Worm (Caenorhabditis elegans): ENCODE data around the gene vps-37.

vps-37 gene

ce11 chrV:5613109-5613508, 20.6 kb downstream of the vps-37 start, which contains the start of gene lrpc-1:
TSS of gene lrpc-1 (minus strand) at chrV:5613209.
- no peak for TF ChIP-seq rbr-2 (tag; optimal IDR thresholded peaks at IDR 0.05)
- no peak for TF ChIP-seq mdl-1 (tag; optimal IDR thresholded peaks at IDR 0.05)
- no peak for TF ChIP-seq zip-11 (GFP tag; IDR thresholded peaks at IDR 0.05)
- TF ChIP-seq nhr-10 (tag; optimal IDR thresholded peaks at IDR 0.05): no peak
- no peak for TF ChIP-seq mes-2 (tag; optimal IDR thresholded peaks at IDR 0.05; ENCODE audit: poor library complexity, severe bottlenecking)
- no peak for TF ChIP-seq fos-1 (tag; optimal IDR thresholded peaks at IDR 0.05)
- no peak for TF ChIP-seq lin-38 (GFP tag; IDR thresholded peaks at IDR 0.05)
- no peak for TF ChIP-seq pqm-1 (tag; optimal IDR thresholded peaks at IDR 0.05)
- TF ChIP-seq php-3 (GFP tag; IDR thresholded peaks at IDR 0.05): no peak
- no peak for TF ChIP-seq egl-43 (GFP tag; IDR thresholded peaks at IDR 0.05)
- TF ChIP-seq lin-13 (GFP tag; optimal IDR thresholded peaks at IDR 0.05): no peak

DNA sequence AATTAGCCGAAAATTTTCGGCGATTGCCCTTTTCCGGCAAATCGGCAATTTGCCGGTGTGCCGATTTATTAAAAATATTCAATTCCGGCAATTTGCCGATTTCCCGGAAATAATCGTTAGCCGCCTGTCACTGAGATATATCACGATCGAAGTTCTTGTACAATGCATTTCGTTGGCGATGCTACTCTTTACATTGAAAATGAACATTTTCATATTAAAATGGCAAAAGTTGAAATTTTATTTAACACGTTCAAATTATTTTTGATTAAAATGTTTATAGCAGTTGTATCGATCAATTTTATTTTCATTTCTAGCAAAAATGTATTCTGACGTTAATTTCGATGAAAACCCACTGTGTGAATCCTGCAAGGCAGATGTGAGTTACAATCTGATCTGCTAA, 22.2 kb downstream of the vps-37 start, which contains the start of gene M03E7.3:
M03E7.3 (plus strand) TSS at position 301 of the 400 bp plus-strand sequence.
- TF ChIP-seq ceh-82 (tag; optimal IDR thresholded peaks at IDR 0.05) (no peak), nhr-237 (tag; optimal IDR thresholded peaks at IDR 0.05) (no peak), lin-1 (GFP tag; IDR thresholded peaks at IDR 0.05) (no peak), daf-12 (tag; optimal IDR thresholded peaks at IDR 0.05) (no peak), mxl-3 (GFP tag; optimal IDR thresholded peaks at IDR 0.05) (no peak), F10B5.3 (tag; optimal IDR thresholded peaks at IDR 0.05) (no peak), ztf-7 (tag; optimal IDR thresholded peaks at IDR 0.05) (no peak), php-3 (GFP tag; IDR thresholded peaks at IDR 0.05) (no peak), ceh-44 (GFP tag; IDR thresholded peaks at IDR 0.05) (no peak), pqm-1 (tag; optimal IDR thresholded peaks at IDR 0.05) (no peak), daf-16 (GFP tag; optimal IDR thresholded peaks at IDR 0.05) (no peak), daf-16 (tag; optimal IDR thresholded peaks at IDR 0.05) (no peak)

ce11 chrV:5617301-5617700, 24.8 kb downstream of the vps-37 start, which contains the start of gene M03E7.2:
TSS of gene M03E7.2 (plus strand) at chrV:5617601.
- TF ChIP-seq hlh-11 (tag; optimal IDR thresholded peaks at IDR 0.05): no peak
- no peak for TF ChIP-seq daf-12 (tag; optimal IDR thresholded peaks at IDR 0.05)
- TF ChIP-seq gei-8 (GFP tag; optimal IDR thresholded peaks at IDR 0.05): no peak
- no peak for TF ChIP-seq mdt-29 (GFP tag; IDR thresholded peaks at IDR 0.05)
- TF ChIP-seq ceh-32 (tag; optimal IDR thresholded peaks at IDR 0.05; ENCODE audit: poor library complexity): no peak
- TF ChIP-seq saeg-2 (GFP tag; IDR thresholded peaks at IDR 0.05): no peak
- no peak for TF ChIP-seq ceh-82 (tag; optimal IDR thresholded peaks at IDR 0.05)
- no peak for TF ChIP-seq daf-16 (GFP tag; optimal IDR thresholded peaks at IDR 0.05)
- no peak for TF ChIP-seq daf-16 (tag; optimal IDR thresholded peaks at IDR 0.05)
- TF ChIP-seq unc-130 (GFP tag; optimal IDR thresholded peaks at IDR 0.05): no peak
- TF ChIP-seq madf-5 (GFP tag; IDR thresholded peaks at IDR 0.05): no peak
- TF ChIP-seq dmd-9 (GFP tag; IDR thresholded peaks at IDR 0.05): no peak
- TF ChIP-seq T20F7.1 (GFP tag; optimal IDR thresholded peaks at IDR 0.05): no peak
- no peak for TF ChIP-seq php-3 (GFP tag; IDR thresholded peaks at IDR 0.05)
- TF ChIP-seq jun-1 (tag; optimal IDR thresholded peaks at IDR 0.05): no peak
- TF ChIP-seq nhr-48 (tag; optimal IDR thresholded peaks at IDR 0.05): no peak

DNA sequence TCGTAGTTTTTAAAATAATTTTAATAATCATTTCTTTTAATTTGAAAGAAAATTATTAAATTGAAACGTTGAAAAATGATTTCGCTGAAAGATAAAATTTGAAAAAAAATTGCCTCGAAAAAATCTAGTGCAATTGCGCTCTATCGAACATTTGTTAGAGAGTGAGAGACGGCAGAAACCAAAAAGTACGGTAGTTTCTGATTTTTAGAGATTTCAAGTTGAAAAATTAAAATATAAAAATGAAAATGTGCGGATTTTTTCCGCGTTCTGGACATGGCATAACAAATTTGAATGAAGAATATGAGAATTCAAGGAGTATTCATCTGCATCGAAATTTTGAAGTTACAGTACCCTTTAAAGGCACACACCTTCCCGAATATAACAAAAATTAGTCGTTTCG, 26.9 kb downstream of the vps-37 start:
- TF ChIP-seq mxl-2 (GFP tag; conservative IDR thresholded peaks at IDR 0.05) (no peak), lir-3 (tag; optimal IDR thresholded peaks at IDR 0.05) (no peak), lim-7 (GFP tag; IDR thresholded peaks at IDR 0.05) (no peak), dve-1 (tag; optimal IDR thresholded peaks at IDR 0.05; ENCODE audit: insufficient read depth) (no peak), lin-38 (GFP tag; IDR thresholded peaks at IDR 0.05) (peak; percentile 93), dpl-1 (GFP tag; optimal IDR thresholded peaks at IDR 0.05) (peak; percentile 21), php-3 (GFP tag; IDR thresholded peaks at IDR 0.05) (no peak), T26A8.4 (GFP tag; IDR thresholded peaks at IDR 0.05) (no peak), tag-97 (GFP tag; IDR thresholded peaks at IDR 0.05) (no peak), gei-8 (GFP tag; optimal IDR thresholded peaks at IDR 0.05) (no peak), attf-4 (tag; optimal IDR thresholded peaks at IDR 0.05) (no peak), lin-13 (GFP tag; optimal IDR thresholded peaks at IDR 0.05) (no peak), unc-130 (GFP tag; optimal IDR thresholded peaks at IDR 0.05) (peak; percentile 22)

All from whole organism, L4 larva.